Worm (Caenorhabditis elegans) whole organism, mixed stage, embryonic: ENCODE measurements around the gene del-1.

ENCODE experiments used
- blmp-1 ChIP-seq: fragments of 150-350 bp; optimal IDR thresholded peaks from 2 replicates; lab custom pipeline; 2014; ENCODE audit warnings: missing biosample characterization, missing genetic modification characterization
- elt-1 ChIP-seq: sonication (generic microtip); optimal IDR thresholded peaks from 2 replicates; lab custom pipeline; 2017; ENCODE audit warnings: missing genetic modification characterization, mild to moderate bottlenecking, missing compliant biosample characterization, antibody characterized with exemption, moderate library complexity, borderline replicate concordance; ENCODE audit not compliant: insufficient read depth
- lsy-2 ChIP-seq: fragments of 150-350 bp; optimal IDR thresholded peaks from 2 replicates; lab custom pipeline; 2014; ENCODE audit warnings: missing biosample characterization, missing genetic modification characterization
- nhr-28 ChIP-seq: fragments of 150-350 bp; optimal IDR thresholded peaks from 2 replicates; lab custom pipeline; 2014; ENCODE audit warnings: missing biosample characterization, missing genetic modification characterization
- pha-4 ChIP-seq: fragments of 150-350 bp; optimal IDR thresholded peaks from 2 replicates; lab custom pipeline; 2018; ENCODE audit warnings: missing biosample characterization, missing genetic modification reagents, missing genetic modification characterization
- sem-2 ChIP-seq: fragments of 200-800 bp; sonication (Bioruptor generic); optimal IDR thresholded peaks from 2 replicates; lab custom pipeline; 2018; ENCODE audit warnings: mild to moderate bottlenecking, missing genetic modification characterization, missing compliant biosample characterization
- snpc-4 ChIP-seq: fragments of 150-350 bp; optimal IDR thresholded peaks from 2 replicates; lab custom pipeline; 2014; ENCODE audit warnings: missing biosample characterization, missing genetic modification characterization
- unc-62 ChIP-seq: fragments of 150-350 bp; optimal IDR thresholded peaks from 2 replicates; lab custom pipeline; 2014; ENCODE audit warnings: missing biosample characterization, missing genetic modification reagents, missing genetic modification characterization

- no peak for TF ChIP-seq blmp-1
- no peak for TF ChIP-seq pha-4 (tag; lab: Kevin White, UChicago)
- TF ChIP-seq sem-2 (GFP tag; lab: Kevin White, UChicago) = no peak
- TF ChIP-seq snpc-4 = no peak
- no peak for TF ChIP-seq unc-62 (GFP tag; lab: Kevin White, UChicago)
- TF ChIP-seq lsy-2 = no peak
- no peak for TF ChIP-seq nhr-28 (tag; lab: Kevin White, UChicago)
- TF ChIP-seq elt-1 = no peak
Observed at ce11 chrX:14296559-14296958, 28.7 kb downstream of the del-1 start, which contains the start of gene madd-3.
